Fruit fly (Drosophila melanogaster): Measurements from ENCODE around the gene Mnn1.

The Mnn1 gene

dm6 chr2L:7009807-7010470 is 46.2 kb upstream of the Mnn1 start, which contains the start of gene uif:
TSS of gene uif (minus strand) at chr2L:7010359.
- TF ChIP-seq Sp1 (GFP tag; optimal IDR thresholded peaks at IDR 0.05) (no peak), Myc (optimal IDR thresholded peaks at IDR 0.05) (no peak), usp (GFP tag; optimal IDR thresholded peaks at IDR 0.05) (no peak), sage (GFP tag; optimal IDR thresholded peaks at IDR 0.05) (no peak), rgr (GFP tag; optimal IDR thresholded peaks at IDR 0.05) (no peak), ey (GFP tag; optimal IDR thresholded peaks at IDR 0.05) (no peak), brk (GFP tag; optimal IDR thresholded peaks at IDR 0.05) (no peak), Vsx2 (GFP tag; optimal IDR thresholded peaks at IDR 0.05; ENCODE audit: partially characterized antibody) (peak; percentile 54), fru (GFP tag; optimal IDR thresholded peaks at IDR 0.05) (no peak), GATAd (GFP tag; optimal IDR thresholded peaks at IDR 0.05) (no peak), psq (GFP tag; optimal IDR thresholded peaks at IDR 0.05) (peak; percentile 92), lola (GFP tag; optimal IDR thresholded peaks at IDR 0.05) (no peak), Mio (GFP tag; optimal IDR thresholded peaks at IDR 0.05) (no peak), foxo (GFP tag; optimal IDR thresholded peaks at IDR 0.05) (no peak), OdsH (GFP tag; optimal IDR thresholded peaks at IDR 0.05) (no peak)

- TF ChIP-seq Mio (GFP tag; optimal IDR thresholded peaks at IDR 0.05), result no peak
- no peak for TF ChIP-seq sv (GFP tag; optimal IDR thresholded peaks at IDR 0.05)
- no peak for TF ChIP-seq dsf (GFP tag; optimal IDR thresholded peaks at IDR 0.05; ENCODE audit: borderline replicate concordance)
- TF ChIP-seq woc (GFP tag; optimal IDR thresholded peaks at IDR 0.05), result no peak
- no peak for TF ChIP-seq foxo (GFP tag; optimal IDR thresholded peaks at IDR 0.05)
- no peak for TF ChIP-seq Myc (optimal IDR thresholded peaks at IDR 0.05)
- no peak for TF ChIP-seq h (GFP tag; optimal IDR thresholded peaks at IDR 0.05)
- TF ChIP-seq Abd-B (GFP tag; optimal IDR thresholded peaks at IDR 0.05), result no peak
- TF ChIP-seq pan (optimal IDR thresholded peaks at IDR 0.05), result no peak
- TF ChIP-seq Sp1 (GFP tag; optimal IDR thresholded peaks at IDR 0.05), result no peak
- TF ChIP-seq Jra (GFP tag; optimal IDR thresholded peaks at IDR 0.05), result no peak
Measured at dm6 chr2L:7010513-7010912, 45.6 kb upstream of the Mnn1 start.

DNA sequence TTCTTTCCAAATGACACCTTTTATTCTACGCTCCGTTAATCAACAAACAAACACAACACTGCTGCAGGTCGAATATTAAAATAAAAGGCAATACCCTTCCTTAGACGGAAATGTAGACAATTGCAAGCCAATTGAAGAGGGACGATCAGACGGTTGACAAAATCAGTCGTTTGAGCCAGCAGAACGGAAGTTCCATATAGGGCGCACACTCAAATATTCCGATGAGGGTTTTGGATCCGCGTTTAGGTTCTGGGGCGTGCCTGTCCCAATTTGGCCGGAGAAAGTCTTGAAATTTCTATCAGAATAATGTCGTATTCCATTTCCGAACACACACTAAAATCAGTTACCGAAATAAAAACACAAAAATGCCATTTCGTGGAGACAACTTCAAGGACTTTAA is 44.1 kb upstream of the Mnn1 start, which contains the start of gene CG43321:
CG43321 (plus strand) TSS at position 301 of the 400 bp plus-strand sequence.
- TF ChIP-seq lola (GFP tag; optimal IDR thresholded peaks at IDR 0.05) (no peak), jim (GFP tag; optimal IDR thresholded peaks at IDR 0.05) (no peak), Abd-B (GFP tag; optimal IDR thresholded peaks at IDR 0.05) (no peak), woc (GFP tag; optimal IDR thresholded peaks at IDR 0.05) (no peak), Myc (optimal IDR thresholded peaks at IDR 0.05) (no peak), CrebA (GFP tag; optimal IDR thresholded peaks at IDR 0.05; ENCODE audit: borderline replicate concordance) (no peak), dmrt93B (GFP tag; optimal IDR thresholded peaks at IDR 0.05) (no peak), sage (GFP tag; optimal IDR thresholded peaks at IDR 0.05) (no peak)

- TF ChIP-seq br (GFP tag; optimal IDR thresholded peaks at IDR 0.05) (no peak), Mio (GFP tag; optimal IDR thresholded peaks at IDR 0.05) (no peak), sage (GFP tag; optimal IDR thresholded peaks at IDR 0.05) (no peak), tai (GFP tag; optimal IDR thresholded peaks at IDR 0.05) (no peak), woc (GFP tag; optimal IDR thresholded peaks at IDR 0.05) (no peak), Dif (GFP tag; optimal IDR thresholded peaks at IDR 0.05; ENCODE audit: partially characterized antibody) (no peak), rgr (GFP tag; optimal IDR thresholded peaks at IDR 0.05) (no peak), N (GFP tag; optimal IDR thresholded peaks at IDR 0.05) (no peak), jim (GFP tag; optimal IDR thresholded peaks at IDR 0.05) (no peak), CG32264 (GFP tag; optimal IDR thresholded peaks at IDR 0.05) (no peak), brk (GFP tag; optimal IDR thresholded peaks at IDR 0.05) (no peak), dmrt93B (GFP tag; optimal IDR thresholded peaks at IDR 0.05) (no peak), Hr78 (GFP tag; optimal IDR thresholded peaks at IDR 0.05) (no peak), Vsx2 (GFP tag; optimal IDR thresholded peaks at IDR 0.05; ENCODE audit: partially characterized antibody) (no peak), dsf (GFP tag; optimal IDR thresholded peaks at IDR 0.05; ENCODE audit: borderline replicate concordance) (no peak), GATAd (GFP tag; optimal IDR thresholded peaks at IDR 0.05) (no peak)
Measured at dm6 chr2L:7013157-7013556, 42.9 kb upstream of the Mnn1 start, which contains the start of gene CG43322. TSS of gene CG43322 (plus strand) at chr2L:7013396.

DNA sequence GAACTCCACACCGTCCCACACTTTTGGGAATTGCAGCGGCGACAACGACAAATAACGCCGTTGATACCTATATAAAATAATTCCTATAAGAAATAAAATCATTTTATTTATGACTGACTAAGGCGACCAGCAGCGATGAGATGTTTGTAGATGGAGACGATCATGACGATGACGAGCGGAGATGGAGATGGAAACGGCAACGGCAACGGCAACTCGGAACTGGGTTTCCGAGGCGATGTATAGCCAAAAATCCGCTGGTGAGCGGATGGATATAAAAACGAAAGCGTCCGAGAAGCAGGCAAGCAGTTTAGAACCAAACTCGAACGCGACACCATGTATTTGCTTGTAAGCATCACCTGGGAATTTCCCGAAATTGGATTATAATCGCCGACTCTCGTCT is 34.7 kb upstream of the Mnn1 start, which contains the start of gene Pcp:
Pcp (plus strand) TSS at position 301 of the 400 bp plus-strand sequence.
- TF ChIP-seq Rel (GFP tag; optimal IDR thresholded peaks at IDR 0.05) (no peak), Rel (tag; optimal IDR thresholded peaks at IDR 0.05) (peak; percentile 62), pan (optimal IDR thresholded peaks at IDR 0.05) (no peak)
